Worm (Caenorhabditis elegans) whole organism, L1 larva: Measurements from ENCODE around the gene gcy-32.

Experiments
- aly-2 ChIP-seq: fragments of 150-350 bp; optimal IDR thresholded peaks from 2 replicates; lab custom pipeline; 2014; ENCODE audit warnings: missing biosample characterization, missing genetic modification characterization
- egl-27 ChIP-seq, 2 experiments: fragments of 150-350 bp in 1 of 2; sonication (generic microtip); optimal IDR thresholded peaks; 3 replicates each; lab custom pipeline; 2017 to 2018; ENCODE audit warnings: missing biosample characterization in 2 of 2, missing genetic modification characterization in 2 of 2, missing genetic modification reagents in 2 of 2
- fkh-10 ChIP-seq: sonication (generic microtip); optimal IDR thresholded peaks from 2 replicates; lab custom pipeline; 2017; ENCODE audit warnings: missing biosample characterization, missing genetic modification reagents, missing genetic modification characterization
- fkh-4 ChIP-seq: sonication (generic microtip); optimal IDR thresholded peaks from 2 replicates; lab custom pipeline; 2016; ENCODE audit warnings: missing compliant biosample characterization, missing genetic modification characterization, borderline replicate concordance
- jun-1 ChIP-seq: fragments of 150-350 bp; optimal IDR thresholded peaks from 2 replicates; lab custom pipeline; 2014; ENCODE audit warnings: missing biosample characterization, missing genetic modification reagents, missing genetic modification characterization
- nhr-20 ChIP-seq: sonication (generic microtip); optimal IDR thresholded peaks from 2 replicates; lab custom pipeline; 2016; ENCODE audit warnings: mild to moderate bottlenecking, missing genetic modification characterization, missing compliant biosample characterization
- nhr-237 ChIP-seq: fragments of 150-350 bp; optimal IDR thresholded peaks from 2 replicates; lab custom pipeline; 2014; ENCODE audit warnings: missing biosample characterization, missing genetic modification characterization
- nhr-76 ChIP-seq: sonication (generic microtip); optimal IDR thresholded peaks from 2 replicates; lab custom pipeline; 2017; ENCODE audit warnings: missing biosample characterization, missing genetic modification characterization
- pqm-1 ChIP-seq: sonication (generic microtip); optimal IDR thresholded peaks from 3 replicates; lab custom pipeline; 2017; ENCODE audit warnings: missing biosample characterization, missing genetic modification characterization
- sox-4 ChIP-seq: sonication (generic microtip); optimal IDR thresholded peaks from 2 replicates; lab custom pipeline; 2016; ENCODE audit warnings: missing genetic modification characterization, missing compliant biosample characterization
- unc-130 ChIP-seq: fragments of 150-350 bp; optimal IDR thresholded peaks from 2 replicates; lab custom pipeline; 2017; ENCODE audit warnings: missing biosample characterization, missing genetic modification characterization, inconsistent platforms

DNA sequence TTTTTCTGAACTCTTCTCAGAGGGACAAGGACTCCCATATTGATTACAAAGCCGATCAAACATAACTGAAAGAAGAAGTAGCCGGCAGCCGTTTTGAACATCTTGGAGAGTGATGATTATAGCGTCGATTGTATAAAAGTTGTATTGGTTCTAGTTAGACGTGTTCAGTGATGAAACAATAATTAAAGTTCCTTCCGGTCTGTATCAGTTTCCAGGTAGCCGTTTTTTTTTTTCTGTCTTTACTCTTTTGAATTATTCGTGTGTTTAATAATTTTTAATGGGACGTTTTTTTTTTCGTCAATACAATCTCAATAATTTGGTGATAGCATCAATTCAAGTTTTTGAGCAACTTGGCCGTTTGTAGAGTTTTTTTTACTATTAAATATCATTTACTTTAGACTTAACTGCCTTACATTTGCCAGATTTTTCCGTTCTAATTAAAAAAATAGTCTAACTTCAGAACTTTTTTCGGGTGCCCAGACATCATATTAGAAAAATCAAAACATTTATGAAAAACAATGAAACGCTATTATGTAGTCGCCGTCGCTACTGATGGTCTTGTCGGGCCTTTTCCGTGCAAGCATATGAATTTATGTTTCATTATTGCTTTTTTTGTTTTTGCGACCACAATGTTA is 31.2 kb upstream of the gcy-32 start, which contains the start of the genes srx-10 and clec-226:
- TF ChIP-seq jun-1 (tag; lab: Kevin White, UChicago) (no peak), pqm-1 (tag; lab: Kevin White, UChicago) (no peak), nhr-237 (tag; lab: Kevin White, UChicago) (no peak), aly-2 (no peak), fkh-10 (GFP tag; lab: Kevin White, UChicago) (no peak), nhr-20 (tag; lab: Kevin White, UChicago) (no peak), fkh-4 (tag; lab: Kevin White, UChicago) (no peak), egl-27 (tag; optimal IDR thresholded peaks at IDR 0.05; lab: Kevin White, UChicago) (no peak), sox-4 (no peak), nhr-76 (tag; lab: Kevin White, UChicago) (no peak), unc-130 (tag; lab: Kevin White, UChicago) (no peak)
